Worm (Caenorhabditis elegans) whole organism, L4 larva: ENCODE measurements around the gene chil-17.
A peak's percentile ranks its signal among the peaks of the same experiment; 100 is the strongest.

Source experiments
- F26F4.8 ChIP-seq: fragments of 200-800 bp; sonication (Bioruptor generic); conservative IDR thresholded peaks from 2 replicates; pipeline ENCODE4 v1.3.6; 2022; ENCODE audit warnings: missing genetic modification characterization, missing compliant biosample characterization
- F44E2.7 ChIP-seq: fragments of 200-800 bp; sonication (Bioruptor generic); IDR thresholded peaks from 2 replicates; pipeline ENCODE4 v2.1.2; 2022; ENCODE audit warnings: missing genetic modification characterization, missing compliant biosample characterization
- T20F7.1 ChIP-seq: fragments of 200-800 bp; sonication (Bioruptor generic); optimal IDR thresholded peaks from 2 replicates; lab custom pipeline; 2018; ENCODE audit warnings: mild to moderate bottlenecking, missing genetic modification characterization, missing compliant biosample characterization
- Y75B8A.6 ChIP-seq: fragments of 200-800 bp; sonication (Bioruptor generic); IDR thresholded peaks from 2 replicates; pipeline ENCODE4 v1.3.6; 2022; ENCODE audit warnings: missing genetic modification reagents, missing genetic modification characterization, missing compliant biosample characterization
- ZK546.5 ChIP-seq, 2 experiments: sonication (generic microtip); optimal IDR thresholded peaks; 2 replicates each; lab custom pipeline; 2017; ENCODE audit warnings: missing biosample characterization in 2 of 2, missing genetic modification characterization in 2 of 2
- aha-1 ChIP-seq: fragments of 150-350 bp; peaks from one replicate; lab custom pipeline; 2014; ENCODE audit warnings: missing biosample characterization, missing genetic modification characterization
- ama-1 ChIP-seq: fragments of 150-350 bp; optimal IDR thresholded peaks from 2 replicates; lab custom pipeline; 2014; ENCODE audit warnings: inconsistent platforms, mixed read lengths
- ceh-20 ChIP-seq: fragments of 200-800 bp; sonication (Bioruptor generic); IDR thresholded peaks from 2 replicates; pipeline ENCODE4 v1.3.6; 2022; ENCODE audit warnings: missing genetic modification reagents, missing genetic modification characterization, missing compliant biosample characterization
- cey-2 ChIP-seq: sonication (generic microtip); optimal IDR thresholded peaks from 3 replicates; lab custom pipeline; 2017; ENCODE audit warnings: missing genetic modification characterization, mild to moderate bottlenecking, missing compliant biosample characterization, antibody characterized with exemption, borderline replicate concordance; ENCODE audit not compliant: insufficient read depth
- daf-16 ChIP-seq, 3 experiments: sonication (generic microtip); optimal IDR thresholded peaks; 2 replicates each; lab custom pipeline; 2016 to 2017; ENCODE audit warnings: missing genetic modification characterization in 3 of 3, missing genetic modification reagents in 3 of 3, mild to moderate bottlenecking in 2 of 3, missing compliant biosample characterization in 2 of 3, missing biosample characterization in 1 of 3, moderate library complexity in 1 of 3
- dmd-6 ChIP-seq: fragments of 200-800 bp; sonication (Bioruptor generic); IDR thresholded peaks from 2 replicates; pipeline ENCODE4 v1.3.6; 2022; ENCODE audit warnings: missing genetic modification reagents, missing genetic modification characterization, missing compliant biosample characterization
- egl-27 ChIP-seq: sonication (generic microtip); optimal IDR thresholded peaks from 3 replicates; lab custom pipeline; 2017; ENCODE audit warnings: missing biosample characterization, missing genetic modification reagents, missing genetic modification characterization
- egl-43 ChIP-seq: fragments of 200-800 bp; sonication (Bioruptor generic); IDR thresholded peaks from 2 replicates; pipeline ENCODE4 v1.3.6; 2022; ENCODE audit warnings: missing genetic modification reagents, missing genetic modification characterization, missing compliant biosample characterization
- fos-1 ChIP-seq: fragments of 150-350 bp; optimal IDR thresholded peaks from 2 replicates; lab custom pipeline; 2014; ENCODE audit warnings: missing biosample characterization, missing genetic modification characterization
- hif-1 ChIP-seq, 2 experiments: sonication (generic microtip); optimal IDR thresholded peaks; 2 replicates each; lab custom pipeline; 2016 to 2017; ENCODE audit warnings: missing compliant biosample characterization in 2 of 2, missing genetic modification characterization in 2 of 2, missing genetic modification reagents in 2 of 2, missing genotype in 2 of 2, mild to moderate bottlenecking in 1 of 2
- hlh-11 ChIP-seq: fragments of 200-800 bp; sonication (Bioruptor generic); optimal IDR thresholded peaks from 2 replicates; lab custom pipeline; 2018; ENCODE audit warnings: mild to moderate bottlenecking, missing genetic modification characterization, missing compliant biosample characterization
- hlh-30 ChIP-seq: sonication (generic microtip); optimal IDR thresholded peaks from 2 replicates; lab custom pipeline; 2017; ENCODE audit warnings: antibody characterized with exemption, mild to moderate bottlenecking, missing genetic modification characterization, missing compliant biosample characterization; ENCODE audit not compliant: insufficient read depth
- jun-1 ChIP-seq: fragments of 150-350 bp; optimal IDR thresholded peaks from 2 replicates; lab custom pipeline; 2014; ENCODE audit warnings: missing biosample characterization, missing genetic modification reagents, missing genetic modification characterization
- lim-7 ChIP-seq: fragments of 200-800 bp; sonication (Bioruptor generic); IDR thresholded peaks from 2 replicates; pipeline ENCODE4 v1.3.6; 2022; ENCODE audit warnings: missing genetic modification characterization, missing compliant biosample characterization
- lir-3 ChIP-seq: sonication (generic microtip); optimal IDR thresholded peaks from 2 replicates; lab custom pipeline; 2016; ENCODE audit warnings: mild to moderate bottlenecking, missing genetic modification characterization, missing compliant biosample characterization
- mdt-29 ChIP-seq: fragments of 200-800 bp; sonication (Bioruptor generic); IDR thresholded peaks from 2 replicates; pipeline ENCODE4 v1.3.6; 2022; ENCODE audit warnings: missing genetic modification reagents, missing genetic modification characterization, missing compliant biosample characterization
- nhr-25 ChIP-seq: sonication (generic microtip); optimal IDR thresholded peaks from 2 replicates; lab custom pipeline; 2017; ENCODE audit warnings: missing genetic modification characterization, mild to moderate bottlenecking, missing compliant biosample characterization, antibody characterized with exemption, moderate library complexity, borderline replicate concordance; ENCODE audit not compliant: insufficient read depth
- nhr-28 ChIP-seq: fragments of 150-350 bp; optimal IDR thresholded peaks from 2 replicates; lab custom pipeline; 2014; ENCODE audit warnings: missing biosample characterization, missing genetic modification characterization
- nhr-41 ChIP-seq: fragments of 200-800 bp; sonication (Bioruptor generic); IDR thresholded peaks from 2 replicates; pipeline ENCODE4 v1.3.6; 2022; ENCODE audit warnings: missing genetic modification reagents, missing genetic modification characterization, missing compliant biosample characterization
- nhr-76 ChIP-seq: fragments of 150-350 bp; optimal IDR thresholded peaks from 2 replicates; lab custom pipeline; 2014; ENCODE audit warnings: missing biosample characterization, missing genetic modification characterization
- pqm-1 ChIP-seq: sonication (generic microtip); optimal IDR thresholded peaks from 2 replicates; lab custom pipeline; 2017; ENCODE audit warnings: missing biosample characterization, missing genetic modification characterization
- sdz-12 ChIP-seq: fragments of 200-800 bp; sonication (Bioruptor generic); optimal IDR thresholded peaks from 2 replicates; lab custom pipeline; 2018; ENCODE audit warnings: mild to moderate bottlenecking, missing genetic modification characterization, missing compliant biosample characterization
- skn-1 ChIP-seq: fragments of 150-350 bp; optimal IDR thresholded peaks from 2 replicates; lab custom pipeline; 2014; ENCODE audit warnings: missing biosample characterization, missing genetic modification characterization
- spr-3 ChIP-seq: fragments of 200-800 bp; sonication (Bioruptor generic); optimal IDR thresholded peaks from 2 replicates; lab custom pipeline; 2018; ENCODE audit warnings: mild to moderate bottlenecking, missing genetic modification characterization, missing compliant biosample characterization
- unc-62 ChIP-seq, 3 experiments: fragments of 150-350 bp in 1 of 3; sonication (generic microtip); optimal IDR thresholded peaks in 2 of 3; peaks in 1 of 3; 1 replicate in 1 of 3; 2 replicates in 2 of 3; lab custom pipeline; 2014 to 2017; ENCODE audit warnings: missing biosample characterization in 3 of 3, missing genetic modification characterization in 3 of 3, missing genetic modification reagents in 3 of 3, missing genotype in 1 of 3
- vab-7 ChIP-seq: fragments of 200-800 bp; sonication (Bioruptor generic); IDR thresholded peaks from 2 replicates; pipeline ENCODE4 v1.3.6; 2022; ENCODE audit warnings: missing genetic modification reagents, missing genetic modification characterization, missing compliant biosample characterization
- zip-11 ChIP-seq: fragments of 200-800 bp; sonication (Bioruptor generic); IDR thresholded peaks from 2 replicates; pipeline ENCODE4 v1.3.6; 2022; ENCODE audit warnings: missing genetic modification characterization, missing compliant biosample characterization
- zip-2 ChIP-seq: fragments of 150-350 bp; optimal IDR thresholded peaks from 2 replicates; lab custom pipeline; 2014; ENCODE audit warnings: missing biosample characterization, missing genetic modification characterization

The chil-17 gene

ce11 chrII:9483342-9483741, 43.4 kb upstream of the chil-17 start (continued):
- TF ChIP-seq lir-3: no peak

- peak; percentile 56 for TF ChIP-seq dmd-6 (GFP tag; lab: Robert Waterston, UW)
- TF ChIP-seq F44E2.7 (GFP tag; lab: Robert Waterston, UW): no peak
- no peak for TF ChIP-seq Y75B8A.6 (GFP tag; lab: Robert Waterston, UW)
- no peak for TF ChIP-seq egl-43
- no peak for TF ChIP-seq skn-1 (tag; lab: Kevin White, UChicago)
- peak; percentile 23 for TF ChIP-seq nhr-28
- TF ChIP-seq daf-16 (GFP tag; optimal IDR thresholded peaks at IDR 0.05; lab: Kevin White, UChicago): no peak
- peak; percentile 19 for TF ChIP-seq daf-16 (tag; optimal IDR thresholded peaks at IDR 0.05; lab: Kevin White, UChicago)
- TF ChIP-seq cey-2 (tag; lab: Kevin White, UChicago): no peak
- peak; percentile 8 for TF ChIP-seq pqm-1
- no peak for TF ChIP-seq ama-1 (lab: Kevin White, UChicago)
- TF ChIP-seq hlh-30: peak; percentile 27
- TF ChIP-seq hlh-11 (tag; lab: Kevin White, UChicago): peak; percentile 37
- peak in 1 of 2 experiments; percentile 82 for TF ChIP-seq hif-1 (tag; optimal IDR thresholded peaks at IDR 0.05; lab: Kevin White, UChicago)
Observed at ce11 chrII:9482529-9482928, 42.6 kb upstream of the chil-17 start.

- TF ChIP-seq mdt-29: no peak
- no peak for TF ChIP-seq T20F7.1 (GFP tag; lab: Kevin White, UChicago)
- TF ChIP-seq fos-1 (tag; lab: Kevin White, UChicago): no peak
- TF ChIP-seq nhr-76 (tag; lab: Kevin White, UChicago): no peak
- TF ChIP-seq nhr-41 (GFP tag; lab: Robert Waterston, UW): no peak
- TF ChIP-seq zip-11: no peak
- peak; percentile 87 for TF ChIP-seq aha-1 (tag; lab: Kevin White, UChicago)
- TF ChIP-seq unc-62 (GFP tag; optimal IDR thresholded peaks at IDR 0.05 in 1 of 2; lab: Kevin White, UChicago): no peak
- TF ChIP-seq unc-62 (tag; optimal IDR thresholded peaks at IDR 0.05; lab: Kevin White, UChicago): no peak
- TF ChIP-seq daf-16 (GFP tag; optimal IDR thresholded peaks at IDR 0.05; lab: Kevin White, UChicago): no peak
- peak; percentile 14 for TF ChIP-seq daf-16 (tag; optimal IDR thresholded peaks at IDR 0.05; lab: Kevin White, UChicago)
- no peak for TF ChIP-seq vab-7
- TF ChIP-seq ceh-20 (GFP tag; lab: Robert Waterston, UW): no peak
- TF ChIP-seq spr-3: no peak
- TF ChIP-seq dmd-6 (GFP tag; lab: Robert Waterston, UW): peak; percentile 47; the same call in 1 of the 2 replicates
Observed at ce11 chrII:9481427-9481826, 41.5 kb upstream of the chil-17 start.

- no peak for TF ChIP-seq jun-1 (tag; lab: Kevin White, UChicago)
- no peak for TF ChIP-seq egl-27 (tag; lab: Kevin White, UChicago)
- TF ChIP-seq nhr-25 (tag; lab: Kevin White, UChicago): no peak
- TF ChIP-seq sdz-12 (GFP tag; lab: Kevin White, UChicago): no peak
- TF ChIP-seq zip-2 (tag; lab: Kevin White, UChicago): no peak
- TF ChIP-seq lim-7 (GFP tag; lab: Robert Waterston, UW): no peak
- TF ChIP-seq spr-3: no peak
- no peak for TF ChIP-seq ZK546.5 (tag; optimal IDR thresholded peaks at IDR 0.05; lab: Kevin White, UChicago)
- TF ChIP-seq F26F4.8 (GFP tag; lab: Robert Waterston, UW): no peak
- TF ChIP-seq F44E2.7 (GFP tag; lab: Robert Waterston, UW): no peak
- no peak for TF ChIP-seq Y75B8A.6 (GFP tag; lab: Robert Waterston, UW)
Observed at ce11 chrII:9480006-9480405, 40.0 kb upstream of the chil-17 start, which contains the start of gene T19H5.7. T19H5.7 (minus strand) TSS chrII:9480106.
